Worm (Caenorhabditis elegans): ENCODE results near the gene F43C9.2.

Gene F43C9.2

ce11 chrX:4783117-4783775 lies at the start of gene F43C9.2:
TSS of gene F43C9.2 (plus strand) at chrX:4783613.
- TF ChIP-seq ztf-29 (GFP tag; IDR thresholded peaks at IDR 0.05) (no peak), flt-1 (GFP tag; IDR thresholded peaks at IDR 0.05) (no peak), cog-1 (tag; optimal IDR thresholded peaks at IDR 0.05) (no peak), ztf-23 (GFP tag; IDR thresholded peaks at IDR 0.05) (no peak), T22C8.4 (GFP tag; IDR thresholded peaks at IDR 0.05) (no peak), klf-2 (GFP tag; conservative IDR thresholded peaks at IDR 0.05) (no peak), med-1 (GFP tag; optimal IDR thresholded peaks at IDR 0.05; ENCODE audit: insufficient read depth) (no peak), ref-1 (GFP tag; conservative IDR thresholded peaks at IDR 0.05) (no peak), tab-1 (GFP tag; IDR thresholded peaks at IDR 0.05) (no peak)

- no peak for TF ChIP-seq klf-2 (GFP tag; conservative IDR thresholded peaks at IDR 0.05)
- no peak for TF ChIP-seq ref-1 (GFP tag; conservative IDR thresholded peaks at IDR 0.05)
These were observed 42.8 kb upstream of the F43C9.2 start for ce11 chrX:4740630-4741029.

ce11 chrX:4742285-4742684 lies 41.1 kb upstream of the F43C9.2 start:
- no peak for TF ChIP-seq med-1 (GFP tag; optimal IDR thresholded peaks at IDR 0.05; ENCODE audit: insufficient read depth)
- TF ChIP-seq cog-1 (tag; optimal IDR thresholded peaks at IDR 0.05): no peak
- TF ChIP-seq klf-2 (GFP tag; conservative IDR thresholded peaks at IDR 0.05): no peak
- TF ChIP-seq T22C8.4 (GFP tag; IDR thresholded peaks at IDR 0.05): no peak
- 0 out of 2 replicates have a peak, but pooled peaks have one; percentile 27 for TF ChIP-seq flt-1 (GFP tag; IDR thresholded peaks at IDR 0.05)

- no peak for TF ChIP-seq med-1 (GFP tag; optimal IDR thresholded peaks at IDR 0.05; ENCODE audit: insufficient read depth)
- TF ChIP-seq cog-1 (tag; optimal IDR thresholded peaks at IDR 0.05): no peak
- TF ChIP-seq ztf-23 (GFP tag; IDR thresholded peaks at IDR 0.05): no peak
These were observed 39.4 kb upstream of the F43C9.2 start for ce11 chrX:4744037-4744436.

ce11 chrX:4749080-4749479 lies 34.3 kb upstream of the F43C9.2 start, which contains the start of gene lon-2:
TSS of gene lon-2 (minus strand) at chrX:4749083.
- TF ChIP-seq ref-1 (GFP tag; conservative IDR thresholded peaks at IDR 0.05) (no peak), med-1 (GFP tag; optimal IDR thresholded peaks at IDR 0.05; ENCODE audit: insufficient read depth) (no peak), tab-1 (GFP tag; IDR thresholded peaks at IDR 0.05) (no peak), klf-2 (GFP tag; conservative IDR thresholded peaks at IDR 0.05) (no peak), ztf-23 (GFP tag; IDR thresholded peaks at IDR 0.05) (no peak), T22C8.4 (GFP tag; IDR thresholded peaks at IDR 0.05) (no peak)

ce11 chrX:4754725-4755124 lies 28.7 kb upstream of the F43C9.2 start, which contains the start of gene C39E6.2:
TSS of gene C39E6.2 (minus strand) at chrX:4755118.
- TF ChIP-seq flt-1 (GFP tag; IDR thresholded peaks at IDR 0.05) (no peak), ztf-29 (GFP tag; IDR thresholded peaks at IDR 0.05) (no peak), cog-1 (tag; optimal IDR thresholded peaks at IDR 0.05) (no peak), med-1 (GFP tag; optimal IDR thresholded peaks at IDR 0.05; ENCODE audit: insufficient read depth) (no peak), ref-1 (GFP tag; conservative IDR thresholded peaks at IDR 0.05) (no peak), klf-2 (GFP tag; conservative IDR thresholded peaks at IDR 0.05) (no peak), tab-1 (GFP tag; IDR thresholded peaks at IDR 0.05) (no peak), T22C8.4 (GFP tag; IDR thresholded peaks at IDR 0.05) (no peak), ztf-23 (GFP tag; IDR thresholded peaks at IDR 0.05) (no peak)

- TF ChIP-seq flt-1 (GFP tag; IDR thresholded peaks at IDR 0.05) (no peak), ztf-29 (GFP tag; IDR thresholded peaks at IDR 0.05) (no peak), klf-2 (GFP tag; conservative IDR thresholded peaks at IDR 0.05) (no peak), tab-1 (GFP tag; IDR thresholded peaks at IDR 0.05) (no peak), ref-1 (GFP tag; conservative IDR thresholded peaks at IDR 0.05) (no peak), med-1 (GFP tag; optimal IDR thresholded peaks at IDR 0.05; ENCODE audit: insufficient read depth) (no peak), cog-1 (tag; optimal IDR thresholded peaks at IDR 0.05) (no peak), T22C8.4 (GFP tag; IDR thresholded peaks at IDR 0.05) (no peak)
These were observed 23.7 kb upstream of the F43C9.2 start for ce11 chrX:4759718-4760117.

- TF ChIP-seq tab-1 (GFP tag; IDR thresholded peaks at IDR 0.05): no peak
- no peak for TF ChIP-seq ref-1 (GFP tag; conservative IDR thresholded peaks at IDR 0.05)
- TF ChIP-seq med-1 (GFP tag; optimal IDR thresholded peaks at IDR 0.05; ENCODE audit: insufficient read depth): no peak
- no peak for TF ChIP-seq flt-1 (GFP tag; IDR thresholded peaks at IDR 0.05)
- TF ChIP-seq cog-1 (tag; optimal IDR thresholded peaks at IDR 0.05): no peak
- no peak for TF ChIP-seq klf-2 (GFP tag; conservative IDR thresholded peaks at IDR 0.05)
- TF ChIP-seq T22C8.4 (GFP tag; IDR thresholded peaks at IDR 0.05): no peak
- no peak for TF ChIP-seq ztf-29 (GFP tag; IDR thresholded peaks at IDR 0.05)
- no peak for TF ChIP-seq ztf-23 (GFP tag; IDR thresholded peaks at IDR 0.05)
These were observed 21.9 kb upstream of the F43C9.2 start, which contains the start of gene mls-2 for ce11 chrX:4761540-4761939. TSS of gene mls-2 (minus strand) at chrX:4761640.

ce11 chrX:4769885-4770284 lies 13.5 kb upstream of the F43C9.2 start, which contains the start of gene npr-1:
TSS of gene npr-1 (minus strand) at chrX:4769985.
- TF ChIP-seq ref-1 (GFP tag; conservative IDR thresholded peaks at IDR 0.05) (no peak), tab-1 (GFP tag; IDR thresholded peaks at IDR 0.05) (no peak), flt-1 (GFP tag; IDR thresholded peaks at IDR 0.05) (no peak), klf-2 (GFP tag; conservative IDR thresholded peaks at IDR 0.05) (no peak), cog-1 (tag; optimal IDR thresholded peaks at IDR 0.05) (no peak), med-1 (GFP tag; optimal IDR thresholded peaks at IDR 0.05; ENCODE audit: insufficient read depth) (no peak), T22C8.4 (GFP tag; IDR thresholded peaks at IDR 0.05) (no peak), ztf-29 (GFP tag; IDR thresholded peaks at IDR 0.05) (no peak), ztf-23 (GFP tag; IDR thresholded peaks at IDR 0.05) (no peak)

ce11 chrX:4782197-4782596 lies 1.2 kb upstream of the F43C9.2 start, which contains the start of gene hum-10:
TSS of gene hum-10 (minus strand) at chrX:4782297.
- no peak for TF ChIP-seq T22C8.4 (GFP tag; IDR thresholded peaks at IDR 0.05)
- no peak for TF ChIP-seq flt-1 (GFP tag; IDR thresholded peaks at IDR 0.05)
- no peak for TF ChIP-seq tab-1 (GFP tag; IDR thresholded peaks at IDR 0.05)
- TF ChIP-seq cog-1 (tag; optimal IDR thresholded peaks at IDR 0.05): no peak
- TF ChIP-seq klf-2 (GFP tag; conservative IDR thresholded peaks at IDR 0.05): no peak
- TF ChIP-seq ref-1 (GFP tag; conservative IDR thresholded peaks at IDR 0.05): no peak
- TF ChIP-seq med-1 (GFP tag; optimal IDR thresholded peaks at IDR 0.05; ENCODE audit: insufficient read depth): no peak
